Fruit fly (Drosophila melanogaster) whole organism, pupa: Measurements from ENCODE around the gene Klp98A.

ENCODE experiments used
- CG12605 ChIP-seq: fragments of 200-800 bp; sonication (Bioruptor generic); IDR thresholded peaks from 2 replicates; pipeline ENCODE4 v1.3.6; 2022; ENCODE audit warnings: missing biosample characterization, missing genetic modification characterization
- CG8301 ChIP-seq: fragments of 200-800 bp; sonication (Bioruptor generic); optimal IDR thresholded peaks from 2 replicates; lab custom pipeline; 2018; ENCODE audit warnings: missing biosample characterization, mild to moderate bottlenecking, missing genetic modification characterization
- CG9948 ChIP-seq: fragments of 200-800 bp; sonication (Bioruptor generic); optimal IDR thresholded peaks from 2 replicates; lab custom pipeline; 2018; ENCODE audit warnings: missing biosample characterization, mild to moderate bottlenecking, missing genetic modification characterization, moderate library complexity
- EcR ChIP-seq: fragments of 200-800 bp; sonication (Bioruptor generic); optimal IDR thresholded peaks from 3 replicates; lab custom pipeline; 2019; ENCODE audit warnings: missing biosample characterization, missing genetic modification characterization, mild to moderate bottlenecking, moderate library complexity, missing genetic modification reagents
- Ets98B ChIP-seq: fragments of 200-800 bp; sonication (Bioruptor generic); IDR thresholded peaks from 2 replicates; pipeline ENCODE4 v1.3.6; 2022; ENCODE audit warnings: missing biosample characterization, missing genetic modification characterization
- Snoo ChIP-seq: fragments of 200-800 bp; sonication (Bioruptor generic); optimal IDR thresholded peaks from 3 replicates; lab custom pipeline; 2017; ENCODE audit warnings: missing biosample characterization, mild to moderate bottlenecking, missing genetic modification characterization, inconsistent platforms
- fd96Ca ChIP-seq: fragments of 200-800 bp; sonication (Bioruptor generic); IDR thresholded peaks from 3 replicates; pipeline ENCODE4 v1.3.6; 2022; ENCODE audit warnings: missing biosample characterization, missing genetic modification characterization

dm6 chr3R:27502856-27503255 is 56.1 kb downstream of the Klp98A start, which contains the start of gene CG5402:
- TF ChIP-seq CG8301, result no peak
- TF ChIP-seq Ets98B (GFP tag; lab: Robert Waterston, UW), result no peak
- TF ChIP-seq fd96Ca (GFP tag; lab: Robert Waterston, UW), result no peak
- TF ChIP-seq CG12605 (GFP tag; lab: Robert Waterston, UW), result no peak
- TF ChIP-seq CG9948 (tag; lab: Kevin White, UChicago), result no peak
- TF ChIP-seq Snoo (tag; lab: Kevin White, UChicago), result no peak
- TF ChIP-seq EcR (GFP tag; lab: Kevin White, UChicago), result no peak
